Worm (Caenorhabditis elegans) whole organism, mixed stage, embryonic: ENCODE measurements around the gene ttm-2.

Source experiments
- ceh-83 ChIP-seq: fragments of 200-800 bp; sonication (Bioruptor generic); optimal IDR thresholded peaks from 2 replicates; lab custom pipeline; 2018; ENCODE audit warnings: mild to moderate bottlenecking, missing genetic modification characterization, missing compliant biosample characterization
- ces-1 ChIP-seq: fragments of 150-350 bp; optimal IDR thresholded peaks from 2 replicates; lab custom pipeline; 2014; ENCODE audit warnings: missing biosample characterization, missing genetic modification reagents, missing genetic modification characterization
- lin-13 ChIP-seq: fragments of 150-350 bp; optimal IDR thresholded peaks from 2 replicates; lab custom pipeline; 2014; ENCODE audit warnings: missing biosample characterization, missing genetic modification characterization
- mab-5 ChIP-seq: fragments of 150-350 bp; optimal IDR thresholded peaks from 2 replicates; lab custom pipeline; 2014; ENCODE audit warnings: missing biosample characterization, missing genetic modification characterization
- mls-2 ChIP-seq: sonication (generic microtip); optimal IDR thresholded peaks from 2 replicates; lab custom pipeline; 2016; ENCODE audit warnings: mild to moderate bottlenecking, missing genetic modification characterization, moderate library complexity, missing compliant biosample characterization
- nhr-12 ChIP-seq: fragments of 150-350 bp; optimal IDR thresholded peaks from 2 replicates; lab custom pipeline; 2014; ENCODE audit warnings: missing biosample characterization, missing genetic modification characterization
- nhr-237 ChIP-seq: fragments of 150-350 bp; optimal IDR thresholded peaks from 2 replicates; lab custom pipeline; 2014; ENCODE audit warnings: missing biosample characterization, missing genetic modification characterization
- pha-4 ChIP-seq: fragments of 150-350 bp; optimal IDR thresholded peaks from 2 replicates; lab custom pipeline; 2018; ENCODE audit warnings: missing biosample characterization, missing genetic modification reagents, missing genetic modification characterization
- snpc-4 ChIP-seq: fragments of 150-350 bp; optimal IDR thresholded peaks from 2 replicates; lab custom pipeline; 2014; ENCODE audit warnings: missing biosample characterization, missing genetic modification characterization
- sptf-1 ChIP-seq: sonication (generic microtip); optimal IDR thresholded peaks from 2 replicates; lab custom pipeline; 2017; ENCODE audit warnings: mild to moderate bottlenecking, missing genetic modification characterization, moderate library complexity, missing compliant biosample characterization

DNA sequence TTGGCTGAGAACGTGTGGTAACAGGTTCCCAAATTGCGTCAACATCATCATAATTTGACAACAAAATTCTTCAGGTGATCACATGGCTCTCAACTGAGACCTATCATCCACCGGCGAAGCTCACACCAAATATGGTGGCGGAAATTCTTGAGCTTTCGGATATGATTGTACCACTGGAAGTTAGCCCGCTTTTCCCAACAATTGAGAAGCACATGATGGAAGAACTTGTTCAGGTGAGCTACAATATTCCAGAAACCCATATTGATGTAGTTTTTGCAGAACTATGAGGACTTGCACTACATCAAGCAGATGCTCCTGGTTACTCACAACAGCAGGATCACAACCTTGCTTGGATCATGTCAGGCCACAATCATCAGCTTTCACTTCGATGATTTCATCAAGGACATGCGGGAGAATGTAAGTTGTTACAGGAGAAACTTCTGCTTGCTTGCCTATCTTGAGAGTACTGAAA lies 13.9 kb downstream of the ttm-2 start, which contains the start of gene F41C3.1:
- TF ChIP-seq ces-1 (GFP tag; lab: Kevin White, UChicago) (no peak), mls-2 (no peak), nhr-237 (tag; lab: Kevin White, UChicago) (no peak), nhr-12 (tag; lab: Kevin White, UChicago) (no peak), mab-5 (tag; lab: Kevin White, UChicago) (no peak), pha-4 (no peak), ceh-83 (no peak), snpc-4 (tag; lab: Kevin White, UChicago) (no peak), lin-13 (no peak), sptf-1 (tag; lab: Kevin White, UChicago) (no peak)
